Worm (Caenorhabditis elegans) whole organism, L1 larva: ENCODE measurements around the gene scrm-5.

Experiments used
- F16B12.6 ChIP-seq: fragments of 150-350 bp; optimal IDR thresholded peaks from 2 replicates; lab custom pipeline; 2014; ENCODE audit warnings: missing biosample characterization, missing genetic modification characterization
- aly-2 ChIP-seq: fragments of 150-350 bp; optimal IDR thresholded peaks from 2 replicates; lab custom pipeline; 2014; ENCODE audit warnings: missing biosample characterization, missing genetic modification characterization
- blmp-1 ChIP-seq: fragments of 150-350 bp; optimal IDR thresholded peaks from 2 replicates; lab custom pipeline; 2014; ENCODE audit warnings: missing biosample characterization, missing genetic modification characterization
- ceh-88 ChIP-seq: fragments of 200-800 bp; sonication (Bioruptor generic); IDR thresholded peaks from 2 replicates; pipeline ENCODE4 v1.3.6; 2022; ENCODE audit warnings: missing genetic modification characterization, missing compliant biosample characterization
- dpl-1 ChIP-seq, 3 experiments: fragments of 150-350 bp in 2 of 3; sonication (generic microtip) in 1 of 3; optimal IDR thresholded peaks; 2 replicates each; lab custom pipeline; 2014 to 2017; ENCODE audit warnings: missing biosample characterization in 3 of 3, missing genetic modification characterization in 3 of 3, missing genetic modification reagents in 3 of 3
- dsc-1 ChIP-seq: sonication (generic microtip); optimal IDR thresholded peaks from 2 replicates; lab custom pipeline; 2016; ENCODE audit warnings: mild to moderate bottlenecking, missing genetic modification characterization, missing compliant biosample characterization
- efl-1 ChIP-seq, 4 experiments: fragments of 150-350 bp; optimal IDR thresholded peaks in 3 of 4; peaks in 1 of 4; 1 replicate in 1 of 4; 2 replicates in 3 of 4; lab custom pipeline; 2014; ENCODE audit warnings: missing biosample characterization in 2 of 4, missing genetic modification characterization in 2 of 4, missing genetic modification reagents in 2 of 4
- efl-3 ChIP-seq: fragments of 200-800 bp; sonication (Bioruptor generic); optimal IDR thresholded peaks from 2 replicates; lab custom pipeline; 2018; ENCODE audit warnings: mild to moderate bottlenecking, missing genetic modification characterization, missing compliant biosample characterization
- egl-13 ChIP-seq: sonication (generic microtip); optimal IDR thresholded peaks from 2 replicates; lab custom pipeline; 2016; ENCODE audit warnings: missing genotype, missing genetic modification reagents, missing genetic modification characterization, missing compliant biosample characterization
- fkh-8 ChIP-seq: sonication (generic microtip); optimal IDR thresholded peaks from 2 replicates; lab custom pipeline; 2016; ENCODE audit warnings: mild to moderate bottlenecking, missing genetic modification characterization, missing compliant biosample characterization
- grh-1 ChIP-seq: fragments of 200-800 bp; sonication (Bioruptor generic); IDR thresholded peaks from 2 replicates; pipeline ENCODE4 v1.3.6; 2022; ENCODE audit warnings: missing genetic modification reagents, missing genetic modification characterization, missing compliant biosample characterization
- isw-1 ChIP-seq: fragments of 200-800 bp; sonication (Bioruptor generic); IDR thresholded peaks from 2 replicates; pipeline ENCODE4 v1.3.6; 2022; ENCODE audit warnings: missing genetic modification characterization, missing compliant biosample characterization
- lin-14 ChIP-seq: fragments of 200-800 bp; sonication (Bioruptor generic); optimal IDR thresholded peaks from 2 replicates; lab custom pipeline; 2018; ENCODE audit warnings: mild to moderate bottlenecking, missing genetic modification characterization, moderate library complexity, missing compliant biosample characterization
- lin-15B ChIP-seq: fragments of 150-350 bp; sonication (generic microtip); optimal IDR thresholded peaks from 3 replicates; lab custom pipeline; 2014; ENCODE audit warnings: missing biosample characterization, missing genetic modification characterization
- lin-35 ChIP-seq, 2 experiments: fragments of 150-350 bp; optimal IDR thresholded peaks; 2 replicates each; lab custom pipeline; 2014; ENCODE audit warnings: missing biosample characterization in 2 of 2, missing genetic modification characterization in 2 of 2, missing genetic modification reagents in 2 of 2
- lsy-2 ChIP-seq, 2 experiments: fragments of 150-350 bp; optimal IDR thresholded peaks; 2 replicates each; lab custom pipeline; 2014; ENCODE audit warnings: missing biosample characterization in 2 of 2, missing genetic modification characterization in 2 of 2
- mab-9 ChIP-seq: fragments of 200-800 bp; sonication (Bioruptor generic); IDR thresholded peaks from 2 replicates; pipeline ENCODE4 v1.3.6; 2022; ENCODE audit warnings: missing genetic modification reagents, missing genetic modification characterization, missing compliant biosample characterization
- nhr-12 ChIP-seq: sonication (generic microtip); optimal IDR thresholded peaks from 2 replicates; lab custom pipeline; 2017; ENCODE audit warnings: missing biosample characterization, missing genetic modification characterization
- nhr-19 ChIP-seq: fragments of 200-800 bp; sonication (Bioruptor generic); conservative IDR thresholded peaks from 2 replicates; pipeline ENCODE4 v1.3.6; 2022; ENCODE audit warnings: missing genetic modification characterization, missing compliant biosample characterization
- nhr-20 ChIP-seq: sonication (generic microtip); optimal IDR thresholded peaks from 2 replicates; lab custom pipeline; 2016; ENCODE audit warnings: mild to moderate bottlenecking, missing genetic modification characterization, missing compliant biosample characterization
- nhr-47 ChIP-seq: sonication (generic microtip); optimal IDR thresholded peaks from 2 replicates; lab custom pipeline; 2016; ENCODE audit warnings: mild to moderate bottlenecking, missing genetic modification characterization, moderate library complexity, missing compliant biosample characterization
- nhr-71 ChIP-seq: sonication (generic microtip); optimal IDR thresholded peaks from 2 replicates; lab custom pipeline; 2016; ENCODE audit warnings: mild to moderate bottlenecking, missing genetic modification characterization, moderate library complexity, missing compliant biosample characterization
- nhr-77 ChIP-seq: fragments of 150-350 bp; optimal IDR thresholded peaks from 2 replicates; lab custom pipeline; 2014; ENCODE audit warnings: missing biosample characterization, missing genetic modification characterization
- nhr-85 ChIP-seq: sonication (generic microtip); peaks from one replicate; lab custom pipeline; 2016; ENCODE audit warnings: missing genetic modification characterization, inconsistent platforms, missing compliant biosample characterization
- nhr-90 ChIP-seq: sonication (generic microtip); optimal IDR thresholded peaks from 2 replicates; lab custom pipeline; 2016; ENCODE audit warnings: mild to moderate bottlenecking, missing genetic modification characterization, missing compliant biosample characterization; ENCODE audit not compliant: poor library complexity
- rnt-1 ChIP-seq: sonication (generic microtip); optimal IDR thresholded peaks from 2 replicates; lab custom pipeline; 2016; ENCODE audit warnings: mild to moderate bottlenecking, missing genetic modification characterization, moderate library complexity, missing compliant biosample characterization
- snu-23 ChIP-seq: sonication (generic microtip); optimal IDR thresholded peaks from 2 replicates; lab custom pipeline; 2016; ENCODE audit warnings: missing genetic modification characterization, missing compliant biosample characterization
- swsn-7 ChIP-seq: sonication (generic microtip); optimal IDR thresholded peaks from 2 replicates; lab custom pipeline; 2016; ENCODE audit warnings: missing genetic modification characterization, missing compliant biosample characterization
- tbx-2 ChIP-seq: sonication (generic microtip); optimal IDR thresholded peaks from 2 replicates; lab custom pipeline; 2016; ENCODE audit warnings: missing genetic modification characterization, missing compliant biosample characterization
- unc-86 ChIP-seq: sonication (generic microtip); optimal IDR thresholded peaks from 2 replicates; lab custom pipeline; 2016; ENCODE audit warnings: missing genetic modification characterization, missing compliant biosample characterization
- unc-98 ChIP-seq: fragments of 200-800 bp; sonication (Bioruptor generic); IDR thresholded peaks from 2 replicates; pipeline ENCODE4 v1.3.6; 2022; ENCODE audit warnings: missing genetic modification characterization, missing compliant biosample characterization
- vab-15 ChIP-seq: sonication (generic microtip); optimal IDR thresholded peaks from 2 replicates; lab custom pipeline; 2017; ENCODE audit warnings: missing genotype, mild to moderate bottlenecking, missing genetic modification characterization, missing compliant biosample characterization
- xbp-1 ChIP-seq: sonication (generic microtip); optimal IDR thresholded peaks from 2 replicates; lab custom pipeline; 2016; ENCODE audit warnings: missing genetic modification characterization, missing compliant biosample characterization

Gene scrm-5

DNA sequence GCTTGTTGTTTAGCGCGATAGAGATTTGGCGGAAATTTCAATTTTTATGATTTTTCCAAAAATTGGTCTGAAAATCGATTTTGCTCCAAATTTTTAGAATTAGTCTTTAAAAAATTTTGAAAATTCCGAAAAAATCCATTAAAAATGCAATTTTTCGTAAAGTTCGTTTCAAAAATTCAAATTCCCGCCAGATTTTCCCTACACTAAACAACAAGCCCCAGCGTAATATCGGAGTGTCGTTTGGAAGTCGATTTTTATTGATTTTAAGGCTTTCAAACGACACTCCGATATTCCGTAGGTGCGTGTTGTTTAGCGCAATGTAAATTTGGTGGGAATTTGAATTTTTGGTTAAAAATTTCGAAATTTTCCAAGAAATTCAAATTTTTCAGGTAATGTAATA, 14.4 kb downstream of the scrm-5 start:
- TF ChIP-seq efl-1 (optimal IDR thresholded peaks at IDR 0.05; lab: Kevin White, UChicago) (no peak), efl-1 (GFP tag; optimal IDR thresholded peaks at IDR 0.05 in 1 of 2; lab: Kevin White, UChicago) (peak; percentile 38 to 51), blmp-1 (tag; lab: Kevin White, UChicago) (no peak), nhr-85 (tag; lab: Kevin White, UChicago) (peak; percentile 33), dpl-1 (GFP tag; optimal IDR thresholded peaks at IDR 0.05; lab: Kevin White, UChicago) (peak in 1 of 3 experiments; percentile 9)

DNA sequence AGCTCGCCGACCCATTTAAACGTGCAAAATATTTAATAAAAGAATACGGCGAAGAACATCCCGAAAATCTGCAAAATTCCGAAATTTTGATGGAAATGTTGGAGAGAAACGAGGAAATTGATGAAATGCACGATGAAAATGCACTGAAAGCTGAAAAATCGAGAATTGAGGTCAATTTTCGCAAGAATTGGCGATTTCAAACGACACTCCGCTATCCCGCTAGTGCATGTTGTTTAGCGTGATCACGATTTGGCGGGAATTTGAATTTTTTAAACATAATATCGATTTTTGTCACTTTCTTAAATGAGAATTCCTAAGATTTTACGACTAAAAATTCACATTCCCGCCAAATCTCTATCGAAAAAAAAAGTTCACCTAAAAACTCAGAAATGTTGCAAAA, 15.3 kb downstream of the scrm-5 start:
- peak; percentile 13 to 28 for TF ChIP-seq efl-1 (optimal IDR thresholded peaks at IDR 0.05; lab: Kevin White, UChicago)
- TF ChIP-seq efl-1 (GFP tag; optimal IDR thresholded peaks at IDR 0.05 in 1 of 2; lab: Kevin White, UChicago), result peak; percentile 29 to 91
- TF ChIP-seq efl-3 (GFP tag; lab: Kevin White, UChicago), result no peak
- peak; percentile 23 for TF ChIP-seq lin-15B (tag; lab: Kevin White, UChicago)
- peak in 1 of 3 experiments; percentile 10 for TF ChIP-seq dpl-1 (GFP tag; optimal IDR thresholded peaks at IDR 0.05; lab: Kevin White, UChicago)
- TF ChIP-seq nhr-77 (tag; lab: Kevin White, UChicago), result no peak

DNA sequence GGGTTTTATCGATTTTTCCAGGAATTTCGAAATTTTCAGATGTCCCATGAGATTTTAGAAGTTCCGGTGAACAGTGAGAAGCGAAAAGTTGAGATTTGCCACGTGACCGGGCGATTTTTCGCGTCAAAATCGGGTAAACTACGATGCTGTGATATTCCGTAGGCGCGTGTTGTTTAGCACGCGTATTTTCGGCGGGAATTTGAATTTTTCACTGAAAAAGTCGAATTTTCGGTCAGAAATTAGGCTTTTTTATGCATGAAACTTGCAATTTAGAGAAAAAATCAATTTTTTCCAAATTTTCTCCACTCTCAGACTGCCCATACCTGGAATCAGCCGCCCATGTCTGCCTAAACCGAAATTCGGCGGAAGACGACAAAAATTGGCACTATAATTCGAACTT, 16.2 kb downstream of the scrm-5 start, which contains the start of gene tsen-34:
Gene tsen-34 (plus strand): TSS at position 34 of the 400 bp plus-strand sequence.
- peak; percentile 76 for TF ChIP-seq nhr-85 (tag; lab: Kevin White, UChicago)
- TF ChIP-seq aly-2 (tag; lab: Kevin White, UChicago), result no peak
- TF ChIP-seq nhr-12 (tag; lab: Kevin White, UChicago), result no peak
- TF ChIP-seq efl-1 (optimal IDR thresholded peaks at IDR 0.05; lab: Kevin White, UChicago), result no peak
- TF ChIP-seq efl-1 (GFP tag; optimal IDR thresholded peaks at IDR 0.05 in 1 of 2; lab: Kevin White, UChicago), result peak in 1 of 2 experiments; percentile 91

DNA sequence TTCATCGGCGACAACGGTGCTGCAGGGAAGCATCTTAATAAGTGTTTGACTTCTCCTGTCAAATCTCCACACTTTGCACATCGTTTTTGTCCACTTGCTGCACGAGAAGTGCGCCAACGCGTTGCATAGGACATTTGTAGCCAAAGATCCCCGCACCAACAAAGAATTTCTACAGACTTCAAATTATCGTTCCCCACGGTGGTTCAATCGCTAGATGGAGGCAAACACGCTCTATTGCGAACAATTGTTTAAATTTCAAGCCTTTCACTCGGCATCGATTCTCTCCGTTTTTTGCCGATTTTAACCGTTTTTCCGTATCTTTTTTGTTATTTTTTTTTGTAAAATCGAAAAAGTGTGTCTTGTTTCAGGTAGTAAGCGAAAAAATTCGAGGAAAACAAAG, 17.8 kb downstream of the scrm-5 start:
- TF ChIP-seq vab-15 (tag; lab: Kevin White, UChicago), result peak; percentile 35
- peak in 1 of 2 experiments; percentile 15 for TF ChIP-seq efl-1 (optimal IDR thresholded peaks at IDR 0.05; lab: Kevin White, UChicago)
- TF ChIP-seq efl-1 (GFP tag; optimal IDR thresholded peaks at IDR 0.05 in 1 of 2; lab: Kevin White, UChicago), result peak in 1 of 2 experiments; percentile 63
- TF ChIP-seq lsy-2 (tag; optimal IDR thresholded peaks at IDR 0.05; lab: Kevin White, UChicago), result peak in 1 of 2 experiments; percentile 36

DNA sequence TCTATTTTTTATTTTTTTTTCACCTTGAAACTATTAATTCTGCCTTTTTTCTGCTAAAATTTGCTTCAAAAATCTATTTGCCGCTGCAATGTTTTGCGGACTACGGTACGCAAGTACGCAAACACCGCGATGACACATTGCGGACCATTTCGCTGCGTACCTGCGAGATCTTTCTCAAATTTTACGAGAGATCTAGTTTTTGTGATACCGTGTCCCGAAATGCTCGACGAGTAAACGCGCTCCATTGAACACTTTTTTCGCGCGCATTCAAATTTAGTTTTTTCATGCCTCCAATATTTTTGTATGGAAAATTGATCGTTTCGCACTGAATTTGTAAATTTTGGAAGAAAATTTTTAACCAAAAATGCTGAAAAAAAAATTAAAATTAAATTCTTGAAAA, 22.5 kb downstream of the scrm-5 start:
- TF ChIP-seq snu-23 (GFP tag; lab: Kevin White, UChicago) (peak; percentile 47), xbp-1 (tag; lab: Kevin White, UChicago) (peak; percentile 42), dsc-1 (tag; lab: Kevin White, UChicago) (peak; percentile 22), mab-9 (GFP tag; lab: Robert Waterston, UW) (peak; percentile 92), efl-1 (optimal IDR thresholded peaks at IDR 0.05; lab: Kevin White, UChicago) (peak; percentile 47 to 71), efl-1 (GFP tag; optimal IDR thresholded peaks at IDR 0.05 in 1 of 2; lab: Kevin White, UChicago) (peak; percentile 74 to 97), dpl-1 (GFP tag; optimal IDR thresholded peaks at IDR 0.05; lab: Kevin White, UChicago) (peak; percentile 43 to 71 (median 64)), unc-98 (peak; percentile 87), lin-14 (GFP tag; lab: Kevin White, UChicago) (peak; percentile 45), egl-13 (tag; lab: Kevin White, UChicago) (peak; percentile 31), tbx-2 (tag; lab: Kevin White, UChicago) (peak; percentile 44), rnt-1 (tag; lab: Kevin White, UChicago) (peak; percentile 62), F16B12.6 (peak; percentile 46), isw-1 (GFP tag; lab: Robert Waterston, UW) (peak; percentile 98), nhr-71 (tag; lab: Kevin White, UChicago) (peak; percentile 74), swsn-7 (tag; lab: Kevin White, UChicago) (peak; percentile 40), lin-15B (tag; lab: Kevin White, UChicago) (peak; percentile 27), lin-35 (GFP tag; optimal IDR thresholded peaks at IDR 0.05; lab: Kevin White, UChicago) (peak; percentile 58 to 71), nhr-19 (GFP tag; lab: Robert Waterston, UW) (peak; percentile 98), ceh-88 (GFP tag; lab: Robert Waterston, UW) (peak; percentile 97), nhr-47 (peak; percentile 74), fkh-8 (tag; lab: Kevin White, UChicago) (peak; percentile 16), nhr-90 (tag; lab: Kevin White, UChicago) (peak; percentile 45), nhr-20 (tag; lab: Kevin White, UChicago) (peak; percentile 40), lsy-2 (tag; optimal IDR thresholded peaks at IDR 0.05; lab: Kevin White, UChicago) (peak; percentile 64 to 76), grh-1 (GFP tag; lab: Robert Waterston, UW) (peak; percentile 99), nhr-85 (tag; lab: Kevin White, UChicago) (peak; percentile 66), unc-86 (peak; percentile 22)
